Fruit fly (Drosophila melanogaster): ENCODE results near the gene Sgs8.

Sgs8 gene

dm6 chr3L:11547302-11547994 is 38.3 kb upstream of the Sgs8 start:
- TF ChIP-seq ttk (optimal IDR thresholded peaks at IDR 0.05) (no peak), psq (optimal IDR thresholded peaks at IDR 0.05) (no peak), insv (optimal IDR thresholded peaks at IDR 0.05) (no peak), Sin3A (optimal IDR thresholded peaks at IDR 0.05) (no peak), Myc (optimal IDR thresholded peaks at IDR 0.05) (no peak), h (optimal IDR thresholded peaks at IDR 0.05) (no peak)

- TF ChIP-seq Sin3A (optimal IDR thresholded peaks at IDR 0.05) (no peak), psq (optimal IDR thresholded peaks at IDR 0.05) (no peak), ttk (optimal IDR thresholded peaks at IDR 0.05) (no peak), Myc (optimal IDR thresholded peaks at IDR 0.05) (no peak), insv (optimal IDR thresholded peaks at IDR 0.05) (no peak), h (optimal IDR thresholded peaks at IDR 0.05) (no peak)
Measured at dm6 chr3L:11543681-11544299, 34.6 kb upstream of the Sgs8 start.

dm6 chr3L:11542948-11543347 is 33.8 kb upstream of the Sgs8 start:
- TF ChIP-seq ttk (optimal IDR thresholded peaks at IDR 0.05) = no peak
- no peak for TF ChIP-seq insv (optimal IDR thresholded peaks at IDR 0.05)
- no peak for TF ChIP-seq Sin3A (optimal IDR thresholded peaks at IDR 0.05)
- TF ChIP-seq h (optimal IDR thresholded peaks at IDR 0.05) = no peak
- TF ChIP-seq Myc (optimal IDR thresholded peaks at IDR 0.05) = no peak
- no peak for TF ChIP-seq psq (optimal IDR thresholded peaks at IDR 0.05)

DNA sequence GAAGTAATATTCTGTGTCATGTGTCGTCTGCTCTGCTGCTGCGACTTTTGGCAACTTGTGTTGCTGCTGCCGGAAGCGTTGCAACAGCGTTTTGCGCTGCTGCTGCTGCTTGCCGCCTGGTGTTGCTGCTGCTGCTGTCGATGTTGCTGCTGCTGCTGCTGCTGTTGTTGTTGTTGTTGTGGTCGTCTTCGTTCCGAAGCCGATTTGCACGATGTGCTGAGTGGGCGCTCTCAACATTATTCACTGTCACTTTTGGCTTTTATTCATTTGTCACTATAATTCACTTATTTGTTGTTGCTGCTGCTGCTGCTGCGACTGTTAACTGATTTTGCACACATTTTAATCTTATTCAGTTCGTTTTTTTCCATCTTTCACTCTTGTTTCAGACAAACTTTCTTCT is 33.2 kb upstream of the Sgs8 start:
- TF ChIP-seq h (optimal IDR thresholded peaks at IDR 0.05) = no peak
- no peak for TF ChIP-seq insv (optimal IDR thresholded peaks at IDR 0.05)

- TF ChIP-seq insv (optimal IDR thresholded peaks at IDR 0.05) (no peak), Myc (optimal IDR thresholded peaks at IDR 0.05) (no peak), psq (optimal IDR thresholded peaks at IDR 0.05) (no peak), Sin3A (optimal IDR thresholded peaks at IDR 0.05) (no peak), h (optimal IDR thresholded peaks at IDR 0.05) (no peak)
Measured at dm6 chr3L:11540330-11540702, 31.1 kb upstream of the Sgs8 start.

dm6 chr3L:11539511-11540329 is 30.5 kb upstream of the Sgs8 start:
- TF ChIP-seq psq (optimal IDR thresholded peaks at IDR 0.05) (no peak), Myc (optimal IDR thresholded peaks at IDR 0.05) (no peak), Sin3A (optimal IDR thresholded peaks at IDR 0.05) (no peak), h (optimal IDR thresholded peaks at IDR 0.05) (no peak), insv (optimal IDR thresholded peaks at IDR 0.05) (no peak), ttk (optimal IDR thresholded peaks at IDR 0.05) (no peak)

- TF ChIP-seq h (optimal IDR thresholded peaks at IDR 0.05) (no peak), insv (optimal IDR thresholded peaks at IDR 0.05) (no peak), psq (optimal IDR thresholded peaks at IDR 0.05) (no peak), Sin3A (optimal IDR thresholded peaks at IDR 0.05) (no peak), Myc (optimal IDR thresholded peaks at IDR 0.05) (no peak), ttk (optimal IDR thresholded peaks at IDR 0.05) (no peak)
Measured at dm6 chr3L:11536767-11537419, 27.7 kb upstream of the Sgs8 start.

- TF ChIP-seq Sin3A (optimal IDR thresholded peaks at IDR 0.05) = no peak
Measured at dm6 chr3L:11536132-11536531, 26.9 kb upstream of the Sgs8 start.

DNA sequence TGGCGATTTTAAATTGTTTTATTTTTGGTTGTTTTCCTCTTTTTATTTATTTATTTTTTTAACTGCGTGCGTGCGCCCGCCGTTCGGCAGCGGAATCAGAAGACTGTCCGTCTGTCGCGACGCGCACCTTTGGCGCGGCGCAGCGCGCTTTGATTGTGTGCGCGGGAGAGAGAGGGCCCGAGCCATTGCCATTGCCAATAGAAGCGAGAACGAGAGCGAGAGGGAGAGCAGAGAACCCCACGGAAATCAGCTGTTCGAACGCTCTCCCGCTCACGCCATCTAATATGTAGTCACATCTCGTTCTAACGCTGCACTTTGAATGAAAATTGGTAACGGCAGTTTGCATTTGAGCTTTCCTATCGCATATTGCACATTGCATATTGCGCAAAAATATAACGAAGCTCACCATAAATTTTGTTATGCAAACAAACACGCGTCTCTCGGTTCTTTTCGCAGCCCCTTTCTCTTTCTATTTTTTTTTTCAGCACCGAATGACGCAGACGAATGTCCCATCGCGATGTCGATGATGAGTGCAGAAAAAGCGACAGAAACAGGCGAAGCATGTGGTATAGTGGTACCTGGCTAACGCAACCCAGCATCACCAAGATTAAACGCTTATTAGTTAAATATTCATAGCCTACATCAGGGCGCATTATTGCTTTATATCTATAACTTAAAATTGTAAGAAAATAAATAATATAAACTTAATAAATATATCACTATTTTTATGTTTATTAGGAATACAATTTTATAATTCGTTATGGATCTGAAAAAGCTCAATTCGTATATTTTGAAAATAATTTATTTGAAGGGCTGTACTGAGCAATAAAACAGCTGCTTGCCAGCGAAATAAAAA is 25.4 kb upstream of the Sgs8 start:
- TF ChIP-seq h (optimal IDR thresholded peaks at IDR 0.05) = no peak

DNA sequence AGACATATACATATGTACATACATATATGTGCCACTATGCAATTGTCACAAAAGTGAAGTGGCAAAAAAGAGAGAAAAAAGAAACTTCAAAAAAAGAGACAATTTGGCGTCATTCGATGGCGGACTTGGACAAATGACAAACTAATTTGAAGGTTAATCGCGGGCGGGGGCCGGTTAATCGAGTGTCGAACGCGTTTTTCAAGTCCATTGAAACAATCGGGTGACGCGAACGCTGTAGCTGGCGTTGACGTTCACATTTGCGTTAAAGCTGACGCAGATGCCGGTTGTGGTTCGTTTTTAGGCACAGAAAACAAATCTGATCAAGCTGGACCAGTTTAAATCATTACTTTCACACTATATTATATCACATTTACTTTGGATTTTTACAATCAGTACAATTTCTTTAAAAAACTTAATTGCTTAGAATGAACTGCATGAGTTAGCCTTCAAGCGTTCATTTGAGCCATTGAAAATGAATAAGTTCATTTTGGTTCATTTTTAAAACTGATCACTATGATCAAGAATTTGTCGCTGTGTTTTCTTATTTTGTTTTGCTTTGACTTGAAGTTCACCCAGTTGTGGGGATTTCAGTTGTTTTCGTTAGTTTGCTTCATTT is 24.6 kb upstream of the Sgs8 start:
- TF ChIP-seq psq (optimal IDR thresholded peaks at IDR 0.05) = no peak
- TF ChIP-seq Sin3A (optimal IDR thresholded peaks at IDR 0.05) = no peak
- TF ChIP-seq h (optimal IDR thresholded peaks at IDR 0.05) = no peak
- no peak for TF ChIP-seq ttk (optimal IDR thresholded peaks at IDR 0.05)
- no peak for TF ChIP-seq Myc (optimal IDR thresholded peaks at IDR 0.05)
- TF ChIP-seq insv (optimal IDR thresholded peaks at IDR 0.05) = no peak

dm6 chr3L:11531994-11532732 is 23.0 kb upstream of the Sgs8 start:
- TF ChIP-seq ttk (optimal IDR thresholded peaks at IDR 0.05) = no peak
- TF ChIP-seq Sin3A (optimal IDR thresholded peaks at IDR 0.05) = no peak
- TF ChIP-seq insv (optimal IDR thresholded peaks at IDR 0.05) = no peak
- no peak for TF ChIP-seq Myc (optimal IDR thresholded peaks at IDR 0.05)
- no peak for TF ChIP-seq h (optimal IDR thresholded peaks at IDR 0.05)
- no peak for TF ChIP-seq psq (optimal IDR thresholded peaks at IDR 0.05)
